Fruit fly (Drosophila melanogaster) whole organism, embryonic: Measurements from ENCODE around the gene CG17376.

Experiments used
- Atf6 ChIP-seq: fragments of 200-800 bp; sonication (Bioruptor generic); IDR thresholded peaks from 2 replicates; pipeline ENCODE4 v1.3.6; 2022; ENCODE audit warnings: missing biosample characterization, missing genetic modification characterization
- CG10431 ChIP-seq: fragments of 200-800 bp; sonication (Bioruptor generic); optimal IDR thresholded peaks from 3 replicates; lab custom pipeline; 2018; ENCODE audit warnings: missing biosample characterization, mild to moderate bottlenecking, missing genetic modification characterization
- CG11456 ChIP-seq: fragments of 200-800 bp; sonication (Bioruptor generic); IDR thresholded peaks from 3 replicates; pipeline ENCODE4 v1.3.6; 2022; ENCODE audit warnings: missing biosample characterization, missing genetic modification characterization
- CG12155 ChIP-seq: fragments of 200-800 bp; sonication (Bioruptor generic); optimal IDR thresholded peaks from 3 replicates; lab custom pipeline; 2016; ENCODE audit warnings: missing biosample characterization, missing genetic modification characterization
- CG12391 ChIP-seq: fragments of 200-800 bp; sonication (Bioruptor generic); optimal IDR thresholded peaks from 3 replicates; lab custom pipeline; 2018; ENCODE audit warnings: missing biosample characterization, mild to moderate bottlenecking, missing genetic modification characterization, moderate library complexity
- CG13296 ChIP-seq: fragments of 200-800 bp; sonication (Bioruptor generic); optimal IDR thresholded peaks from 3 replicates; lab custom pipeline; 2018; ENCODE audit warnings: missing biosample characterization, mild to moderate bottlenecking, missing genetic modification characterization
- CG13424 ChIP-seq: fragments of 200-800 bp; sonication (Bioruptor generic); optimal IDR thresholded peaks from 2 replicates; lab custom pipeline; 2019; ENCODE audit warnings: missing biosample characterization, mild to moderate bottlenecking, missing genetic modification characterization, moderate library complexity
- CG13894 ChIP-seq: fragments of 200-800 bp; sonication (Bioruptor generic); optimal IDR thresholded peaks from 3 replicates; lab custom pipeline; 2018; ENCODE audit warnings: missing biosample characterization, mild to moderate bottlenecking, missing genetic modification characterization, moderate library complexity
- CG16863 ChIP-seq: fragments of 200-800 bp; sonication (Bioruptor generic); optimal IDR thresholded peaks from 3 replicates; lab custom pipeline; 2016; ENCODE audit warnings: missing biosample characterization, missing genetic modification characterization
- CG2129 ChIP-seq: fragments of 200-800 bp; sonication (Bioruptor generic); IDR thresholded peaks from 2 replicates; pipeline ENCODE4 v1.3.6; 2022; ENCODE audit warnings: missing biosample characterization, missing genetic modification characterization; ENCODE audit not compliant: partially characterized antibody
- CG3838 ChIP-seq: fragments of 200-800 bp; sonication (Bioruptor generic); optimal IDR thresholded peaks from 3 replicates; lab custom pipeline; 2016; ENCODE audit warnings: missing biosample characterization, missing genetic modification characterization
- CG3995 ChIP-seq: fragments of 200-800 bp; sonication (Bioruptor generic); optimal IDR thresholded peaks from 3 replicates; lab custom pipeline; 2016; ENCODE audit warnings: missing biosample characterization, missing genetic modification characterization
- CG4707 ChIP-seq: fragments of 200-800 bp; sonication (Bioruptor generic); optimal IDR thresholded peaks from 2 replicates; lab custom pipeline; 2018; ENCODE audit warnings: missing biosample characterization, mild to moderate bottlenecking, missing genetic modification characterization, moderate library complexity
- CG5180 ChIP-seq: fragments of 200-800 bp; sonication (Bioruptor generic); optimal IDR thresholded peaks from 3 replicates; lab custom pipeline; 2017; ENCODE audit warnings: missing biosample characterization, missing genetic modification characterization, mild to moderate bottlenecking, moderate library complexity, missing genetic modification reagents
- CG6813 ChIP-seq: fragments of 200-800 bp; sonication (Bioruptor generic); optimal IDR thresholded peaks from 2 replicates; lab custom pipeline; 2017; ENCODE audit warnings: missing biosample characterization, missing genetic modification characterization, mild to moderate bottlenecking, moderate library complexity, missing genetic modification reagents
- CG7271 ChIP-seq: fragments of 200-800 bp; sonication (Bioruptor generic); optimal IDR thresholded peaks from 2 replicates; lab custom pipeline; 2018; ENCODE audit warnings: missing biosample characterization, mild to moderate bottlenecking, missing genetic modification characterization, moderate library complexity
- CG7357 ChIP-seq: fragments of 200-800 bp; sonication (Bioruptor generic); IDR thresholded peaks from 3 replicates; pipeline ENCODE4 v1.3.6; 2022; ENCODE audit warnings: missing biosample characterization, missing genetic modification characterization
- CG7963 ChIP-seq: fragments of 200-800 bp; sonication (Bioruptor generic); IDR thresholded peaks from 3 replicates; pipeline ENCODE4 v1.3.6; 2022; ENCODE audit warnings: missing biosample characterization, missing genetic modification characterization; ENCODE audit not compliant: partially characterized antibody
- CG7987 ChIP-seq: fragments of 200-800 bp; sonication (Bioruptor generic); optimal IDR thresholded peaks from 2 replicates; lab custom pipeline; 2018; ENCODE audit warnings: missing biosample characterization, mild to moderate bottlenecking, missing genetic modification characterization, moderate library complexity
- CG8089 ChIP-seq: fragments of 200-800 bp; sonication (Bioruptor generic); optimal IDR thresholded peaks from 3 replicates; lab custom pipeline; 2016; ENCODE audit warnings: missing biosample characterization, missing genetic modification characterization
- CG8944 ChIP-seq: fragments of 200-800 bp; sonication (Bioruptor generic); optimal IDR thresholded peaks from 3 replicates; lab custom pipeline; 2016; ENCODE audit warnings: missing biosample characterization, missing genetic modification characterization
- CG9609 ChIP-seq: fragments of 200-800 bp; sonication (Bioruptor generic); optimal IDR thresholded peaks from 3 replicates; lab custom pipeline; 2016; ENCODE audit warnings: missing biosample characterization, missing genetic modification characterization
- CG9817 ChIP-seq: fragments of 200-800 bp; sonication (Bioruptor generic); optimal IDR thresholded peaks from 2 replicates; lab custom pipeline; 2018; ENCODE audit warnings: missing biosample characterization, mild to moderate bottlenecking, missing genetic modification characterization, moderate library complexity
- Dll ChIP-seq: fragments of 200-800 bp; sonication (Bioruptor generic); IDR thresholded peaks from 4 replicates; pipeline ENCODE4 v1.3.6; 2022; ENCODE audit warnings: missing biosample characterization, missing genetic modification characterization; ENCODE audit not compliant: partially characterized antibody
- H15 ChIP-seq: fragments of 200-800 bp; sonication (Bioruptor generic); IDR thresholded peaks from 3 replicates; pipeline ENCODE4 v1.3.6; 2022; ENCODE audit warnings: missing biosample characterization, missing genetic modification characterization
- Lpt ChIP-seq: fragments of >200 bp; optimal IDR thresholded peaks from 2 replicates; lab custom pipeline; 2018; ENCODE audit warnings: missing biosample characterization, missing genetic modification characterization
- Opbp ChIP-seq: fragments of 200-800 bp; sonication (Bioruptor generic); IDR thresholded peaks from 3 replicates; pipeline ENCODE4 v1.3.6; 2022; ENCODE audit warnings: missing biosample characterization, missing genetic modification characterization; ENCODE audit not compliant: partially characterized antibody
- TFAM ChIP-seq: fragments of 200-800 bp; sonication (Bioruptor generic); optimal IDR thresholded peaks from 2 replicates; lab custom pipeline; 2017; ENCODE audit warnings: missing biosample characterization, missing genetic modification characterization, inconsistent platforms
- bcd ChIP-seq: fragments of 200-800 bp; sonication (Bioruptor generic); optimal IDR thresholded peaks from 2 replicates; lab custom pipeline; 2017; ENCODE audit warnings: missing biosample characterization, mild to moderate bottlenecking, missing genetic modification characterization
- bowl ChIP-seq: fragments of 200-800 bp; sonication (Bioruptor generic); IDR thresholded peaks from 2 replicates; pipeline ENCODE4 v1.3.6; 2022; ENCODE audit warnings: missing biosample characterization, missing genetic modification characterization
- chm ChIP-seq: fragments of 200-800 bp; sonication (Bioruptor generic); IDR thresholded peaks from 2 replicates; pipeline ENCODE4 v1.3.6; 2022; ENCODE audit warnings: missing biosample characterization, missing genetic modification characterization
- corto ChIP-seq: fragments of 200-800 bp; sonication (Bioruptor generic); optimal IDR thresholded peaks from 2 replicates; lab custom pipeline; 2016; ENCODE audit warnings: missing biosample characterization, mild to moderate bottlenecking, missing genetic modification characterization, moderate library complexity
- da ChIP-seq: fragments of 200-800 bp; sonication (Bioruptor generic); optimal IDR thresholded peaks from 2 replicates; lab custom pipeline; 2016; ENCODE audit warnings: missing biosample characterization, missing genetic modification characterization
- dati ChIP-seq: fragments of 200-800 bp; sonication (Bioruptor generic); IDR thresholded peaks from 2 replicates; pipeline ENCODE4 v1.3.6; 2022; ENCODE audit warnings: missing biosample characterization, missing genetic modification characterization
- dmrt11E ChIP-seq: fragments of 200-800 bp; sonication (Bioruptor generic); optimal IDR thresholded peaks from 3 replicates; lab custom pipeline; 2018; ENCODE audit warnings: missing biosample characterization, mild to moderate bottlenecking, missing genetic modification characterization, moderate library complexity
- eve ChIP-seq, 2 experiments: fragments of >200 bp; optimal IDR thresholded peaks; 2 replicates each; lab custom pipeline; 2017; ENCODE audit warnings: missing biosample characterization in 2 of 2, missing genetic modification characterization in 2 of 2
- ewg ChIP-seq: fragments of 200-800 bp; sonication (Bioruptor generic); optimal IDR thresholded peaks from 3 replicates; lab custom pipeline; 2017; ENCODE audit warnings: mild to moderate bottlenecking, missing biosample characterization, missing genetic modification reagents, missing genetic modification characterization
- gcm ChIP-seq: fragments of 200-800 bp; sonication (Bioruptor generic); optimal IDR thresholded peaks from 2 replicates; lab custom pipeline; 2019; ENCODE audit warnings: missing biosample characterization, mild to moderate bottlenecking, missing genetic modification characterization, moderate library complexity
- gfzf ChIP-seq: fragments of 200-800 bp; sonication (Bioruptor generic); optimal IDR thresholded peaks from 2 replicates; lab custom pipeline; 2016; ENCODE audit warnings: missing biosample characterization, mild to moderate bottlenecking, missing genetic modification characterization, moderate library complexity
- hbn ChIP-seq: fragments of 200-800 bp; sonication (Bioruptor generic); IDR thresholded peaks from 2 replicates; pipeline ENCODE4 v1.3.6; 2022; ENCODE audit warnings: missing biosample characterization, missing genetic modification characterization; ENCODE audit not compliant: partially characterized antibody
- lab ChIP-seq: fragments of 200-800 bp; sonication (Bioruptor generic); optimal IDR thresholded peaks from 3 replicates; lab custom pipeline; 2017; ENCODE audit warnings: missing biosample characterization, missing genetic modification characterization, mild to moderate bottlenecking, moderate library complexity, missing genetic modification reagents
- lola ChIP-seq, 3 experiments: fragments of >200 bp in 2 of 3; fragments of 200-800 bp in 1 of 3; sonication (Bioruptor generic) in 1 of 3; optimal IDR thresholded peaks; 2 replicates each; lab custom pipeline; 2017 to 2019; ENCODE audit warnings: missing biosample characterization in 3 of 3, missing genetic modification characterization in 3 of 3, mild to moderate bottlenecking in 1 of 3, moderate library complexity in 1 of 3
- mam ChIP-seq: fragments of 200-800 bp; sonication (Bioruptor generic); optimal IDR thresholded peaks from 3 replicates; lab custom pipeline; 2016; ENCODE audit warnings: missing biosample characterization, missing genetic modification characterization
- oc ChIP-seq: fragments of 200-800 bp; sonication (Bioruptor generic); optimal IDR thresholded peaks from 2 replicates; lab custom pipeline; 2018; ENCODE audit warnings: missing biosample characterization, mild to moderate bottlenecking, missing genetic modification characterization, moderate library complexity
- odd ChIP-seq: fragments of 200-800 bp; sonication (Bioruptor generic); optimal IDR thresholded peaks from 2 replicates; lab custom pipeline; 2017; ENCODE audit warnings: missing biosample characterization, mild to moderate bottlenecking, missing genetic modification characterization
- prd ChIP-seq, 3 experiments: fragments of >200 bp in 2 of 3; fragments of 200-800 bp in 1 of 3; sonication (Bioruptor generic) in 1 of 3; optimal IDR thresholded peaks in 2 of 3; IDR thresholded peaks in 1 of 3; 2 replicates in 2 of 3; 3 replicates in 1 of 3; pipeline versions ENCODE4 v1.3.6 to Lab custom; 2017 to 2022; ENCODE audit warnings: missing biosample characterization in 1 of 3, missing genetic modification characterization in 1 of 3
- seq ChIP-seq: fragments of 200-800 bp; sonication (Bioruptor generic); IDR thresholded peaks from 2 replicates; pipeline ENCODE4 v1.3.6; 2022; ENCODE audit warnings: missing biosample characterization, missing genetic modification characterization
- sna ChIP-seq: fragments of 200-800 bp; sonication (Bioruptor generic); IDR thresholded peaks from 2 replicates; pipeline ENCODE4 v1.3.6; 2022; ENCODE audit warnings: missing biosample characterization, missing genetic modification characterization; ENCODE audit not compliant: partially characterized antibody
- wek ChIP-seq: fragments of 200-800 bp; sonication (Bioruptor generic); optimal IDR thresholded peaks from 3 replicates; lab custom pipeline; 2018; ENCODE audit warnings: missing biosample characterization, mild to moderate bottlenecking, missing genetic modification characterization, moderate library complexity

Gene CG17376

dm6 chr2L:6833661-6834073, 33.0 kb upstream of the CG17376 start (continued):
- no peak for TF ChIP-seq CG6813 (GFP tag; lab: Kevin White, UChicago)
- no peak for TF ChIP-seq CG9817
- TF ChIP-seq Atf6 (GFP tag; lab: Robert Waterston, UW) = no peak
- peak; percentile 34 for TF ChIP-seq gcm (GFP tag; lab: Kevin White, UChicago)
- no peak for TF ChIP-seq CG9609 (GFP tag; lab: Kevin White, UChicago)
- no peak for TF ChIP-seq eve (GFP tag; optimal IDR thresholded peaks at IDR 0.05; lab: Kevin White, UChicago)
- TF ChIP-seq TFAM (GFP tag; lab: Kevin White, UChicago) = no peak
- TF ChIP-seq seq (GFP tag; lab: Robert Waterston, UW) = peak; percentile 74; the same call in 1 of the 2 replicates
- TF ChIP-seq CG5180 (GFP tag; lab: Kevin White, UChicago) = no peak
- peak; percentile 61 for TF ChIP-seq oc (tag; lab: Kevin White, UChicago)
- no peak for TF ChIP-seq mam (GFP tag; lab: Kevin White, UChicago)
- TF ChIP-seq CG12155 (GFP tag; lab: Kevin White, UChicago) = no peak
- no peak for TF ChIP-seq corto
- TF ChIP-seq lola (GFP tag; optimal IDR thresholded peaks at IDR 0.05; lab: Kevin White, UChicago) = no peak
- no peak; the same call in 3 of the 4 replicates for TF ChIP-seq Dll (GFP tag; lab: Robert Waterston, UW)
- no peak for TF ChIP-seq CG12391
- no peak for TF ChIP-seq CG7271 (tag; lab: Kevin White, UChicago)
- no peak for TF ChIP-seq CG4707 (GFP tag; lab: Kevin White, UChicago)
- TF ChIP-seq prd (optimal IDR thresholded peaks at IDR 0.05; lab: Kevin White, UChicago) = no peak
- no peak for TF ChIP-seq prd (GFP tag; IDR thresholded peaks at IDR 0.05; lab: Robert Waterston, UW)
- no peak for TF ChIP-seq CG13424 (tag; lab: Kevin White, UChicago)
- no peak for TF ChIP-seq CG3995 (GFP tag; lab: Kevin White, UChicago)
- TF ChIP-seq gfzf (GFP tag; lab: Kevin White, UChicago) = no peak
- no peak for TF ChIP-seq CG2129
- TF ChIP-seq CG7357 = no peak
- no peak for TF ChIP-seq CG13894 (tag; lab: Kevin White, UChicago)
- peak; percentile 38; the same call in 1 of the 2 replicates for TF ChIP-seq sna (GFP tag; lab: Robert Waterston, UW)
- TF ChIP-seq odd (GFP tag; lab: Kevin White, UChicago) = no peak
- TF ChIP-seq CG16863 (GFP tag; lab: Kevin White, UChicago) = no peak
- TF ChIP-seq dmrt11E = no peak
- TF ChIP-seq CG3838 = no peak
- no peak for TF ChIP-seq CG7987
- TF ChIP-seq ewg (GFP tag; lab: Kevin White, UChicago) = peak; percentile 5
- TF ChIP-seq lab (GFP tag; lab: Kevin White, UChicago) = peak; percentile 9
- no peak for TF ChIP-seq hbn (GFP tag; lab: Robert Waterston, UW)
- no peak for TF ChIP-seq H15 (GFP tag; lab: Robert Waterston, UW)
- TF ChIP-seq CG13296 (GFP tag; lab: Kevin White, UChicago) = no peak
- TF ChIP-seq da (GFP tag; lab: Kevin White, UChicago) = no peak
- no peak for TF ChIP-seq CG10431
- TF ChIP-seq chm (GFP tag; lab: Robert Waterston, UW) = 0 out of 2 replicates have a peak, but pooled peaks have one; percentile 35
- TF ChIP-seq CG8944 = no peak
- TF ChIP-seq Lpt (GFP tag; lab: Kevin White, UChicago) = no peak
- no peak for TF ChIP-seq CG11456
- no peak for TF ChIP-seq bcd (GFP tag; lab: Kevin White, UChicago)
- no peak for TF ChIP-seq dati (GFP tag; lab: Robert Waterston, UW)
- no peak for TF ChIP-seq CG7963 (GFP tag; lab: Robert Waterston, UW)
- no peak for TF ChIP-seq Opbp (GFP tag; lab: Robert Waterston, UW)
- no peak for TF ChIP-seq wek (GFP tag; lab: Kevin White, UChicago)
- TF ChIP-seq bowl (GFP tag; lab: Robert Waterston, UW) = no peak
- TF ChIP-seq CG8089 (GFP tag; lab: Kevin White, UChicago) = no peak
